Worm (Caenorhabditis elegans): ENCODE measurements around the gene srlf-24.

- TF ChIP-seq fkh-10 (GFP tag; optimal IDR thresholded peaks at IDR 0.05) (no peak), hlh-30 (tag; optimal IDR thresholded peaks at IDR 0.05; ENCODE audit: insufficient read depth) (peak; percentile 81)
Measured at ce11 chrIV:11118837-11119491, 13.3 kb upstream of the srlf-24 start, which contains the start of the genes imp-2 and enpl-1.

Data from whole organism, late embryonic.